Worm (Caenorhabditis elegans) whole organism, L1 larva: ENCODE results near the gene slc-28.2.

ENCODE experiments used
- F16B12.6 ChIP-seq: fragments of 150-350 bp; optimal IDR thresholded peaks from 2 replicates; lab custom pipeline; 2014; ENCODE audit warnings: missing biosample characterization, missing genetic modification characterization
- lin-14 ChIP-seq: fragments of 200-800 bp; sonication (Bioruptor generic); optimal IDR thresholded peaks from 2 replicates; lab custom pipeline; 2018; ENCODE audit warnings: mild to moderate bottlenecking, missing genetic modification characterization, moderate library complexity, missing compliant biosample characterization
- lsy-2 ChIP-seq, 2 experiments: fragments of 150-350 bp; optimal IDR thresholded peaks; 2 replicates each; lab custom pipeline; 2014; ENCODE audit warnings: missing biosample characterization in 2 of 2, missing genetic modification characterization in 2 of 2
- mdl-1 ChIP-seq, 2 experiments: fragments of 150-350 bp; optimal IDR thresholded peaks; 2 replicates each; lab custom pipeline; 2014 to 2017; ENCODE audit warnings: missing biosample characterization in 2 of 2, missing genetic modification characterization in 2 of 2, inconsistent platforms in 1 of 2
- nhr-28 ChIP-seq: fragments of 150-350 bp; optimal IDR thresholded peaks from 2 replicates; lab custom pipeline; 2014; ENCODE audit warnings: missing biosample characterization, missing genetic modification characterization

DNA sequence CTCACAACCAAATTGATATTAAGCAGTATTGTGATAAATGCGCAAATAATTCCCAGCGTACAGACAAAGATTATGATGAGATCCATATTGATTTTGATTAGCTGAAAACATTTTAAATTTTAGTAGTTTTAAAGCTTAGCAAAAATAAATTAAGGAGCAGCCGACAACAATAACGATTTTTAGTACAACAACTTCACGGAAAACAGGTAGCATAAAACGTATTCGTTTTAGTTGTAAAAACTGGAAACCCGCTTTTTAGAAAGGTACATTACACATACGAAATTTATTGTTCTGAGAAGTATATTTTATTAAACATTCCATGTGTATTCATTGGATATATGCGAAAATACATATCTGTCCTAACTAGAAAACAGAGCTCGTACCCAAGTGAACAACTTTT lies 30.4 kb downstream of the slc-28.2 start, which contains the start of gene srbc-36:
- no peak for TF ChIP-seq lin-14 (GFP tag; lab: Kevin White, UChicago)
- no peak for TF ChIP-seq F16B12.6 (tag; lab: Kevin White, UChicago)
- no peak for TF ChIP-seq mdl-1 (tag; optimal IDR thresholded peaks at IDR 0.05; lab: Kevin White, UChicago)
- no peak for TF ChIP-seq lsy-2 (tag; optimal IDR thresholded peaks at IDR 0.05; lab: Kevin White, UChicago)
- no peak for TF ChIP-seq nhr-28
